Fruit fly (Drosophila melanogaster) S2 (cell line): ENCODE measurements around the gene CG14315.

Experiments
- CG8478 ChIP-seq: fragments of >200 bp; optimal IDR thresholded peaks from 2 replicates; lab custom pipeline; 2018
- CTCF ChIP-seq, 2 experiments: fragments of >200 bp; optimal IDR thresholded peaks; 2 replicates each; lab custom pipeline; 2018

The CG14315 gene

dm6 chr3R:18158401-18158800 lies at the start of gene CG14315:
CG14315 (plus strand) TSS chr3R:18158701.
- TF ChIP-seq CTCF (optimal IDR thresholded peaks at IDR 0.05; lab: Kevin White, UChicago): no peak
- TF ChIP-seq CG8478: no peak

dm6 chr3R:18111709-18112110 lies 46.8 kb upstream of the CG14315 start:
- TF ChIP-seq CG8478 (no peak), CTCF (optimal IDR thresholded peaks at IDR 0.05; lab: Kevin White, UChicago) (no peak)

- TF ChIP-seq CG8478 (no peak), CTCF (optimal IDR thresholded peaks at IDR 0.05; lab: Kevin White, UChicago) (no peak)
These were observed 43.7 kb upstream of the CG14315 start for dm6 chr3R:18114834-18115233.

dm6 chr3R:18117525-18117924 lies 41.0 kb upstream of the CG14315 start:
- no peak for TF ChIP-seq CG8478

dm6 chr3R:18118239-18118638 lies 40.3 kb upstream of the CG14315 start:
- TF ChIP-seq CG8478 (no peak), CTCF (optimal IDR thresholded peaks at IDR 0.05; lab: Kevin White, UChicago) (no peak)

dm6 chr3R:18118695-18119094 lies 39.8 kb upstream of the CG14315 start:
- TF ChIP-seq CG8478 (no peak), CTCF (optimal IDR thresholded peaks at IDR 0.05; lab: Kevin White, UChicago) (no peak)

dm6 chr3R:18121385-18122151 lies 36.9 kb upstream of the CG14315 start:
- TF ChIP-seq CG8478 (no peak), CTCF (optimal IDR thresholded peaks at IDR 0.05; lab: Kevin White, UChicago) (peak; percentile 59 to 64)

dm6 chr3R:18125023-18125630 lies 33.4 kb upstream of the CG14315 start:
- TF ChIP-seq CG8478 (no peak), CTCF (optimal IDR thresholded peaks at IDR 0.05; lab: Kevin White, UChicago) (no peak)

- TF ChIP-seq CG8478 (no peak), CTCF (optimal IDR thresholded peaks at IDR 0.05; lab: Kevin White, UChicago) (no peak)
These were observed 27.8 kb upstream of the CG14315 start for dm6 chr3R:18130720-18131119.

dm6 chr3R:18144853-18145252 lies 13.6 kb upstream of the CG14315 start:
- TF ChIP-seq CG8478 (no peak), CTCF (optimal IDR thresholded peaks at IDR 0.05; lab: Kevin White, UChicago) (no peak)

dm6 chr3R:18146629-18147028 lies 11.9 kb upstream of the CG14315 start:
- TF ChIP-seq CTCF (optimal IDR thresholded peaks at IDR 0.05; lab: Kevin White, UChicago): no peak
- no peak for TF ChIP-seq CG8478

- no peak for TF ChIP-seq CG8478
- TF ChIP-seq CTCF (optimal IDR thresholded peaks at IDR 0.05; lab: Kevin White, UChicago): no peak
These were observed 6.7 kb upstream of the CG14315 start, which contains the start of gene CG14316 for dm6 chr3R:18151820-18152219. CG14316 (plus strand) TSS chr3R:18152120.

dm6 chr3R:18153698-18154097 lies 4.8 kb upstream of the CG14315 start:
- TF ChIP-seq CG8478: no peak
- no peak for TF ChIP-seq CTCF (optimal IDR thresholded peaks at IDR 0.05; lab: Kevin White, UChicago)

dm6 chr3R:18156608-18157007 lies 1.9 kb upstream of the CG14315 start:
- TF ChIP-seq CTCF (optimal IDR thresholded peaks at IDR 0.05; lab: Kevin White, UChicago) (no peak), CG8478 (no peak)

- TF ChIP-seq CG8478 (no peak), CTCF (optimal IDR thresholded peaks at IDR 0.05; lab: Kevin White, UChicago) (no peak)
These were observed 1.0 kb upstream of the CG14315 start for dm6 chr3R:18157459-18157858.

dm6 chr3R:18160165-18160814 lies 1.8 kb downstream of the CG14315 start:
- TF ChIP-seq CTCF (optimal IDR thresholded peaks at IDR 0.05; lab: Kevin White, UChicago) (no peak), CG8478 (no peak)
